Fruit fly (Drosophila melanogaster): ENCODE data around the gene CG32204.

DNA sequence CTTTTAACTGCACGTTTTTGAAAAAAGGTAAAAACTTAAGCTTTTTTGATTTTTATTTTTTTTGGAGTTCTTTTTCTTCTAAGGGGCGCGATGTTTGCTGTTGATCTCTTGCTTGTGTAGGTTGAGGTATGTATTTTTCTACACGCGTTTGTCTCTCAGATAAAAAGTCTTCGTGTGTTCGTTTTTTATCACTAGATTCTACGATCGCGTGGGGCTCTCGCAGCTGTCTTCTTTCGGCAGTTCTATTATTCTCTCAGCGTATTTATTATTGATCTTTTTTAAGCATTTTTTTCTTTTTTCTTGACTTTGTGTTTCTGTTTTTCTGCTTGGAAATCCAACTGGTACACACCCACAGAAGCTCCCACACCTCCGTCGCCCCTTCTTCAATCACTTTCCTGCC lies 50.8 kb downstream of the CG32204 start:
- TF ChIP-seq CG14860 (GFP tag; IDR thresholded peaks at IDR 0.05; ENCODE audit: partially characterized antibody) (no peak), sc (optimal IDR thresholded peaks at IDR 0.05) (no peak), sc (GFP tag; optimal IDR thresholded peaks at IDR 0.05) (no peak), CG17829 (tag; optimal IDR thresholded peaks at IDR 0.05) (no peak), Opbp (GFP tag; IDR thresholded peaks at IDR 0.05; ENCODE audit: partially characterized antibody) (no peak), CG3407 (GFP tag; optimal IDR thresholded peaks at IDR 0.05) (no peak), esg (GFP tag; conservative IDR thresholded peaks at IDR 0.05) (no peak), HHEX (GFP tag; optimal IDR thresholded peaks at IDR 0.05) (no peak), Dp (GFP tag; optimal IDR thresholded peaks at IDR 0.05) (no peak)

Data from whole organism, embryonic.